Worm (Caenorhabditis elegans) whole organism, young adult: Measurements from ENCODE around the gene str-146.

Source experiments
- Y53F4B.3 ChIP-seq: fragments of 200-800 bp; sonication (Bioruptor generic); IDR thresholded peaks from 2 replicates; pipeline ENCODE4 v1.3.6; 2022; ENCODE audit warnings: missing genetic modification reagents, missing genetic modification characterization, missing compliant biosample characterization
- aptf-3 ChIP-seq: fragments of 200-800 bp; sonication (Bioruptor generic); IDR thresholded peaks from 2 replicates; pipeline ENCODE4 v1.3.6; 2022; ENCODE audit warnings: missing genetic modification characterization, missing compliant biosample characterization
- attf-5 ChIP-seq: fragments of 200-800 bp; sonication (Bioruptor generic); optimal IDR thresholded peaks from 2 replicates; lab custom pipeline; 2018; ENCODE audit warnings: mild to moderate bottlenecking, missing genetic modification characterization, missing compliant biosample characterization
- ccch-3 ChIP-seq: fragments of 200-800 bp; sonication (Bioruptor generic); optimal IDR thresholded peaks from 2 replicates; lab custom pipeline; 2018; ENCODE audit warnings: mild to moderate bottlenecking, missing genetic modification characterization, missing compliant biosample characterization
- let-526 ChIP-seq: fragments of 200-800 bp; sonication (Bioruptor generic); IDR thresholded peaks from 2 replicates; pipeline ENCODE4 v1.3.6; 2022; ENCODE audit warnings: missing genetic modification reagents, missing genetic modification characterization, missing compliant biosample characterization
- mxl-1 ChIP-seq: sonication (generic microtip); optimal IDR thresholded peaks from 2 replicates; lab custom pipeline; 2016; ENCODE audit warnings: missing genetic modification characterization, missing compliant biosample characterization
- pha-4 ChIP-seq: fragments of 150-350 bp; sonication (generic microtip); optimal IDR thresholded peaks from 2 replicates; lab custom pipeline; 2014; ENCODE audit warnings: missing biosample characterization, missing genetic modification reagents, missing genetic modification characterization
- sea-2 ChIP-seq: fragments of 200-800 bp; sonication (Bioruptor generic); IDR thresholded peaks from 2 replicates; pipeline ENCODE4 v1.3.6; 2022; ENCODE audit warnings: missing genetic modification characterization, missing compliant biosample characterization
- unc-62 ChIP-seq: fragments of 150-350 bp; optimal IDR thresholded peaks from 2 replicates; lab custom pipeline; 2014; ENCODE audit warnings: missing biosample characterization, missing genetic modification reagents, missing genetic modification characterization
- ztf-26 ChIP-seq: sonication (generic microtip); optimal IDR thresholded peaks from 2 replicates; lab custom pipeline; 2017; ENCODE audit warnings: missing genetic modification characterization, missing compliant biosample characterization

- TF ChIP-seq Y53F4B.3 (GFP tag; lab: Robert Waterston, UW) = no peak
- no peak for TF ChIP-seq ccch-3 (GFP tag; lab: Kevin White, UChicago)
- no peak for TF ChIP-seq sea-2
- TF ChIP-seq mxl-1 = no peak
- no peak for TF ChIP-seq ztf-26
- TF ChIP-seq let-526 (GFP tag; lab: Robert Waterston, UW) = no peak
- no peak for TF ChIP-seq unc-62 (GFP tag; lab: Kevin White, UChicago)
- TF ChIP-seq attf-5 (GFP tag; lab: Kevin White, UChicago) = no peak
- no peak for TF ChIP-seq aptf-3 (GFP tag; lab: Robert Waterston, UW)
- no peak for TF ChIP-seq pha-4
Measured at ce11 chrV:8095378-8095777, at the start of gene str-146.
